Worm (Caenorhabditis elegans): ENCODE data around the gene nca-2.

The nca-2 gene

DNA sequence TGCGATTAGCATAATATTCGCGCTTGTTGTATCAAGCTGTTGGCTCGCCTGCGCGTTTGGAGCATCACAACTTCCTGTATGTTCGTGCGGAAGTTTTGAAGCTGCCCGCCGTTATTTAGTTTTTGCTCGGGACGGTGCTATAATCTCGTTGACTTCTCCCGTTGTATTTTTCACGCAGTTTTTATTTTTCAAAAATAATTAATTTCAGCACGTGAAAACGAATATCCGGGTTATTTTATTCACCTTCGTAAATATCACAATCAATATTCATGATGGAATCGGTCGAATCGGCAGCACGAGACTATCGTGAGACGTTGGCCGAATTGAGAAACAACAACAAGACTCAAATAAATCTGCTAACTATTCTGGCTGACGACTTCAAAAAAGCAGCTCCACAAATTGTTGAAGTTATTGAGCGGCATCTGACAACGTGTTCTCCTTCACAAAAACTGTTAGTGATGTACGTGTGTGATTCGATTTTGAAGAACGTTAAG, 59.8 kb downstream of the nca-2 start (continued):
- TF ChIP-seq attf-3 (GFP tag; conservative IDR thresholded peaks at IDR 0.05) = peak; percentile 16; the same call in 1 of the 2 replicates
- 0 out of 2 replicates have a peak, but pooled peaks have one; percentile 19 for TF ChIP-seq ztf-28 (GFP tag; IDR thresholded peaks at IDR 0.05)
- TF ChIP-seq egl-18 (GFP tag; IDR thresholded peaks at IDR 0.05) = no peak
- TF ChIP-seq Y95B8A.8 (GFP tag; IDR thresholded peaks at IDR 0.05) = peak; percentile 84
- TF ChIP-seq hmg-20 (GFP tag; IDR thresholded peaks at IDR 0.05) = 0 out of 2 replicates have a peak, but pooled peaks have one; percentile 5
- TF ChIP-seq lsl-1 (GFP tag; optimal IDR thresholded peaks at IDR 0.05) = peak; percentile 14
- 0 out of 2 replicates have a peak, but pooled peaks have one; percentile 58 for TF ChIP-seq F39B2.1 (GFP tag; IDR thresholded peaks at IDR 0.05)
- TF ChIP-seq madf-10 (tag; optimal IDR thresholded peaks at IDR 0.05) = peak; percentile 43
- TF ChIP-seq chd-7 (tag; optimal IDR thresholded peaks at IDR 0.05) = peak; percentile 27
- peak; percentile 11; the same call in 1 of the 2 replicates for TF ChIP-seq Y56A3A.18 (GFP tag; IDR thresholded peaks at IDR 0.05)
- TF ChIP-seq mel-28 (tag; optimal IDR thresholded peaks at IDR 0.05; ENCODE audit: borderline replicate concordance) = peak; percentile 37
- TF ChIP-seq Y79H2A.3 (GFP tag; conservative IDR thresholded peaks at IDR 0.05) = peak; percentile 67; the same call in 1 of the 2 replicates
- TF ChIP-seq nfya-1 (tag; optimal IDR thresholded peaks at IDR 0.05; ENCODE audit: borderline replicate concordance, insufficient read depth) = no peak
- 0 out of 2 replicates have a peak, but pooled peaks have one; percentile 16 for TF ChIP-seq ceh-40 (GFP tag; IDR thresholded peaks at IDR 0.05)
- peak; percentile 7 for TF ChIP-seq gei-17 (GFP tag; optimal IDR thresholded peaks at IDR 0.05)
- TF ChIP-seq cebp-2 (GFP tag; IDR thresholded peaks at IDR 0.05) = no peak
- TF ChIP-seq let-607 (tag; optimal IDR thresholded peaks at IDR 0.05) = peak in 1 of 2 experiments; percentile 21
- peak; percentile 28 for TF ChIP-seq lin-40 (tag; optimal IDR thresholded peaks at IDR 0.05)
- peak; percentile 2 for TF ChIP-seq pha-4 (tag; optimal IDR thresholded peaks at IDR 0.05)
- peak; percentile 68 for TF ChIP-seq B0035.1 (tag; optimal IDR thresholded peaks at IDR 0.05)
- TF ChIP-seq nfyb-1 (GFP tag; IDR thresholded peaks at IDR 0.05) = 0 out of 2 replicates have a peak, but pooled peaks have one; percentile 65
- peak; percentile 64 for TF ChIP-seq F52B5.7 (tag; optimal IDR thresholded peaks at IDR 0.05)
- TF ChIP-seq B0261.1 (tag; optimal IDR thresholded peaks at IDR 0.05) = peak; percentile 19
- TF ChIP-seq repo-1 (tag; optimal IDR thresholded peaks at IDR 0.05) = peak; percentile 62
- no peak for TF ChIP-seq sdz-38 (tag; optimal IDR thresholded peaks at IDR 0.05)
- 0 out of 2 replicates have a peak, but pooled peaks have one; percentile 75 for TF ChIP-seq Y53G8AR.9 (GFP tag; conservative IDR thresholded peaks at IDR 0.05)
- TF ChIP-seq tlf-1 (GFP tag; optimal IDR thresholded peaks at IDR 0.05) = peak; percentile 67
- no peak for TF ChIP-seq mes-4 (tag; optimal IDR thresholded peaks at IDR 0.05)
- TF ChIP-seq nhr-90 (tag; optimal IDR thresholded peaks at IDR 0.05) = peak; percentile 45
- no peak for TF ChIP-seq let-526 (GFP tag; IDR thresholded peaks at IDR 0.05)
- TF ChIP-seq mcd-1 (GFP tag; IDR thresholded peaks at IDR 0.05) = peak; percentile 50; the same call in 1 of the 2 replicates
- peak; percentile 48 for TF ChIP-seq athp-1 (tag; optimal IDR thresholded peaks at IDR 0.05)
- no peak; the same call in 1 of the 2 replicates for TF ChIP-seq egl-44 (GFP tag; IDR thresholded peaks at IDR 0.05)

DNA sequence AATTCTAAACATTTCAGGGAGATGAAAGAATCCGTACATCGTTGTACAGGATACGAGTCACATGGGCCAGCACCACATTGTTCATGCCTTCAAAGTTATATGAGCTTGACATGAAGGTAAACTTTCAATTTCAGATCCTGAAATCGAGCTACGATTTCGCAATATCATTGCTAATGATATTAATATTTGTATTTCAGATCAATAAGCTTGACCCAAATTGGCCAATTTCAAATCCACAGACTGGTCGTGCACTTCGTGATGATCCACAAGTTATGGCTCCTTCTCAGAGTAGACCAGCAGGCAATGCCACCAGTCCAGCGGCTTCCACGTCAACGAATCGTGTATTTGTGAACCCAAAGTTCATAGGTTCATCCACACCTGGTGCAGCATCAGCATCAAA, 61.0 kb downstream of the nca-2 start:
- TF ChIP-seq repo-1 (tag; optimal IDR thresholded peaks at IDR 0.05) (no peak), ets-4 (GFP tag; optimal IDR thresholded peaks at IDR 0.05) (no peak), cebp-1 (GFP tag; IDR thresholded peaks at IDR 0.05) (no peak), cebp-1 (tag; optimal IDR thresholded peaks at IDR 0.05) (peak; percentile 64)

DNA sequence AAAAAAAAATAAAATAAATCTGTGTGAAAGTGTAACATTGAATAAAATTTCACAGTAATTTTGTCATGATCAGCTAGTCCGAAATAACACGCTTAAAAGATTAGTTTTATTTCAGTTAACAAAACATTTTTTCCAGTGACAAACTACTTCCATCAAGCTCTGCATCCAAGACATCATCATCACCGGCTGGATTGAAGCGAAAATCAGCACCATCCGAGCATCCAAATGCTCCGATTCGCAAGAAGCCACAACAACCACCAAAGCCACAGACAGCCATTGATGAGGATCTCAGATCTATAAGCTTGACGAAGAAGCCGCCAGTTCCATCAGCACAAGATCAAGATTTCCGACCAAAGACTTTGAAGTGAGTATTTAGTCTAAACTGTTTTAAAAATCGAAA, 61.8 kb downstream of the nca-2 start:
- no peak for TF ChIP-seq madf-6 (GFP tag; IDR thresholded peaks at IDR 0.05)
- TF ChIP-seq xnd-1 (tag; optimal IDR thresholded peaks at IDR 0.05) = no peak
- TF ChIP-seq F33H1.4 (GFP tag; IDR thresholded peaks at IDR 0.05) = no peak
- TF ChIP-seq hrde-1 (tag; optimal IDR thresholded peaks at IDR 0.05; ENCODE audit: borderline replicate concordance) = no peak
- no peak for TF ChIP-seq nfya-1 (tag; optimal IDR thresholded peaks at IDR 0.05; ENCODE audit: borderline replicate concordance, insufficient read depth)
- TF ChIP-seq C17E4.6 (GFP tag; IDR thresholded peaks at IDR 0.05) = no peak
- TF ChIP-seq nhr-179 (tag; optimal IDR thresholded peaks at IDR 0.05) = no peak
- no peak for TF ChIP-seq D2030.7 (GFP tag; IDR thresholded peaks at IDR 0.05)
- TF ChIP-seq ets-4 (GFP tag; optimal IDR thresholded peaks at IDR 0.05) = no peak
- TF ChIP-seq ztf-3 (GFP tag; optimal IDR thresholded peaks at IDR 0.05) = no peak
- peak; percentile 22 for TF ChIP-seq atf-7 (tag; optimal IDR thresholded peaks at IDR 0.05)
- no peak for TF ChIP-seq ceh-58 (GFP tag; IDR thresholded peaks at IDR 0.05)
- no peak for TF ChIP-seq sptf-2 (GFP tag; optimal IDR thresholded peaks at IDR 0.05)
- TF ChIP-seq hmg-20 (GFP tag; IDR thresholded peaks at IDR 0.05) = 0 out of 2 replicates have a peak, but pooled peaks have one; percentile 14
